Worm (Caenorhabditis elegans): ENCODE results near the gene K09A9.8.

The K09A9.8 gene

DNA sequence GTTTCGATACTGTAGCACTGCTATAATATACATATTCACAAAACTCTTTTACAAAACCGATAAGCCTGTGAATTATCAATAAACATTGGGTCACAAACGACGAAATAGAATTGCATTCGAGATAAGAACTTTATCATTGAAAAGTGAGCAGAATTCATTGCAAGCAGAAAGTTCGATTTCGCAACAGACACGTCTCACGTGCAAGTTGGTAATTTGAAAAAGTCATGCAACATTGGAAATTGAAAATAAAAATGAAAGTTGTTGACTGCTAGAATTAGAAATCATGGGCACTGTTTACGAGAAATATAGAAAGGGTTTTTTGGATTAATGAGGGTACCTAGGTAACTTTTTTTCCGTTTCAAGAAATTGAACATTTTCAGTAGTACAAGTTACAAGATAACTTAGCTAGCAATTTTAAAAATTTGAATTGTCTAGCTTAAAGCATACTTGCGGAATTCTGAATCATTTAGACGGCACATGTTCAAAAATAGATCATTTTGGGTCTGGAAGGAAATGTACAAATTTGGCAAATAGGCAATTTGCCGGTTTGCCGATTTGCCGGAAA lies 13.6 kb upstream of the K09A9.8 start (continued):
- peak; percentile 17 for TF ChIP-seq gei-17 (GFP tag; optimal IDR thresholded peaks at IDR 0.05)
- no peak for TF ChIP-seq mes-4 (tag; optimal IDR thresholded peaks at IDR 0.05)
- TF ChIP-seq nhr-179 (tag; optimal IDR thresholded peaks at IDR 0.05), result no peak
- peak; percentile 15 for TF ChIP-seq ztf-26 (tag; optimal IDR thresholded peaks at IDR 0.05)
- no peak for TF ChIP-seq die-1 (tag; optimal IDR thresholded peaks at IDR 0.05)
- TF ChIP-seq ztf-3 (GFP tag; optimal IDR thresholded peaks at IDR 0.05), result no peak
- TF ChIP-seq ztf-28 (GFP tag; IDR thresholded peaks at IDR 0.05), result no peak
- TF ChIP-seq hlh-12 (tag; optimal IDR thresholded peaks at IDR 0.05), result no peak
- no peak for TF ChIP-seq ztf-6 (GFP tag; IDR thresholded peaks at IDR 0.05)
- peak; percentile 52 for TF ChIP-seq rcor-1 (GFP tag; IDR thresholded peaks at IDR 0.05)
- no peak for TF ChIP-seq hsf-1 (GFP tag; IDR thresholded peaks at IDR 0.05)
- TF ChIP-seq hmg-1.2 (GFP tag; IDR thresholded peaks at IDR 0.05), result peak; percentile 20; the same call in 1 of the 2 replicates
- no peak for TF ChIP-seq ekl-4 (GFP tag; IDR thresholded peaks at IDR 0.05)
- no peak for TF ChIP-seq B0019.2 (GFP tag; conservative IDR thresholded peaks at IDR 0.05)
- TF ChIP-seq F10E7.11 (tag; optimal IDR thresholded peaks at IDR 0.05), result no peak
- peak; percentile 59 to 72 for TF ChIP-seq let-607 (tag; optimal IDR thresholded peaks at IDR 0.05)
- TF ChIP-seq somi-1 (GFP tag; optimal IDR thresholded peaks at IDR 0.05), result no peak
- TF ChIP-seq lag-1 (GFP tag; IDR thresholded peaks at IDR 0.05), result no peak
- TF ChIP-seq tlf-1 (GFP tag; optimal IDR thresholded peaks at IDR 0.05), result peak; percentile 46
- TF ChIP-seq T26A5.8 (tag; optimal IDR thresholded peaks at IDR 0.05), result no peak
- 0 out of 2 replicates have a peak, but pooled peaks have one; percentile 24 for TF ChIP-seq Y95B8A.8 (GFP tag; IDR thresholded peaks at IDR 0.05)
- TF ChIP-seq nhr-90 (tag; optimal IDR thresholded peaks at IDR 0.05), result peak; percentile 68
- no peak for TF ChIP-seq ztf-18 (tag; optimal IDR thresholded peaks at IDR 0.05)
- peak; percentile 71 for TF ChIP-seq atf-7 (tag; optimal IDR thresholded peaks at IDR 0.05)
- TF ChIP-seq ceh-27 (GFP tag; optimal IDR thresholded peaks at IDR 0.05), result no peak
- TF ChIP-seq F39B2.1 (GFP tag; IDR thresholded peaks at IDR 0.05), result no peak
- no peak for TF ChIP-seq fkh-3 (tag; optimal IDR thresholded peaks at IDR 0.05)
- 0 out of 2 replicates have a peak, but pooled peaks have one; percentile 66 for TF ChIP-seq Y53G8AR.9 (GFP tag; conservative IDR thresholded peaks at IDR 0.05)
- no peak for TF ChIP-seq cebp-2 (GFP tag; IDR thresholded peaks at IDR 0.05)
- no peak for TF ChIP-seq lir-1 (GFP tag; conservative IDR thresholded peaks at IDR 0.05)
- no peak for TF ChIP-seq Y67H2A.10 (GFP tag; conservative IDR thresholded peaks at IDR 0.05)
- peak; percentile 49 for TF ChIP-seq unc-62 (GFP tag; optimal IDR thresholded peaks at IDR 0.05)
- TF ChIP-seq F55B11.4 (tag; optimal IDR thresholded peaks at IDR 0.05; ENCODE audit: borderline replicate concordance, insufficient read depth), result no peak
- TF ChIP-seq aptf-3 (GFP tag; IDR thresholded peaks at IDR 0.05), result no peak
- no peak for TF ChIP-seq F37B4.10 (GFP tag; IDR thresholded peaks at IDR 0.05)
- TF ChIP-seq dox-1 (GFP tag; IDR thresholded peaks at IDR 0.05), result peak; percentile 53
- TF ChIP-seq repo-1 (tag; optimal IDR thresholded peaks at IDR 0.05), result peak; percentile 49
- TF ChIP-seq lsl-1 (GFP tag; optimal IDR thresholded peaks at IDR 0.05), result no peak
- TF ChIP-seq attf-3 (GFP tag; conservative IDR thresholded peaks at IDR 0.05), result no peak
- TF ChIP-seq snpc-4 (GFP tag; optimal IDR thresholded peaks at IDR 0.05), result no peak
- peak in 3 of 4 experiments; percentile 35 to 66 (median 41) for TF ChIP-seq snpc-4 (tag; optimal IDR thresholded peaks at IDR 0.05)
- no peak for TF ChIP-seq hlh-26 (GFP tag; conservative IDR thresholded peaks at IDR 0.05)
- TF ChIP-seq B0336.3 (GFP tag; IDR thresholded peaks at IDR 0.05), result peak; percentile 91
- TF ChIP-seq B0261.1 (tag; optimal IDR thresholded peaks at IDR 0.05), result no peak
- TF ChIP-seq F49E8.2 (tag; optimal IDR thresholded peaks at IDR 0.05; ENCODE audit: insufficient read depth), result no peak
- no peak for TF ChIP-seq hrde-1 (tag; optimal IDR thresholded peaks at IDR 0.05; ENCODE audit: borderline replicate concordance)
- 0 out of 2 replicates have a peak, but pooled peaks have one; percentile 41 for TF ChIP-seq pbrm-1 (GFP tag; IDR thresholded peaks at IDR 0.05)
- TF ChIP-seq nhr-27 (tag; optimal IDR thresholded peaks at IDR 0.05), result no peak
